Worm (Caenorhabditis elegans) whole organism, L3 larva: ENCODE data around the gene ruvb-1.

Source experiments
- R02D3.7 ChIP-seq: fragments of 150-350 bp; optimal IDR thresholded peaks from 2 replicates; lab custom pipeline; 2014; ENCODE audit warnings: missing biosample characterization, missing genetic modification characterization
- ZK546.5 ChIP-seq: sonication (generic microtip); optimal IDR thresholded peaks from 2 replicates; lab custom pipeline; 2017; ENCODE audit warnings: missing biosample characterization, missing genetic modification characterization
- ceh-16 ChIP-seq: sonication (generic microtip); optimal IDR thresholded peaks from 2 replicates; lab custom pipeline; 2017; ENCODE audit warnings: missing biosample characterization, missing genetic modification characterization
- ceh-28 ChIP-seq: fragments of 150-350 bp; optimal IDR thresholded peaks from 2 replicates; lab custom pipeline; 2014; ENCODE audit warnings: missing biosample characterization, missing genetic modification reagents, missing genetic modification characterization
- ceh-82 ChIP-seq: fragments of 150-350 bp; optimal IDR thresholded peaks from 2 replicates; lab custom pipeline; 2014; ENCODE audit warnings: missing biosample characterization, missing genetic modification characterization
- ceh-9 ChIP-seq: sonication (generic microtip); optimal IDR thresholded peaks from 2 replicates; lab custom pipeline; 2018; ENCODE audit warnings: missing biosample characterization, missing genetic modification characterization
- egl-5 ChIP-seq: fragments of 150-350 bp; optimal IDR thresholded peaks from 2 replicates; lab custom pipeline; 2017; ENCODE audit warnings: missing biosample characterization, missing genetic modification reagents, missing genetic modification characterization, inconsistent platforms
- elt-2 ChIP-seq: sonication (generic microtip); optimal IDR thresholded peaks from 2 replicates; lab custom pipeline; 2016; ENCODE audit warnings: missing genetic modification reagents, mild to moderate bottlenecking, missing genetic modification characterization, missing compliant biosample characterization
- elt-3 ChIP-seq, 3 experiments: fragments of 150-350 bp in 1 of 3; sonication (generic microtip) in 2 of 3; optimal IDR thresholded peaks; 2 replicates in 2 of 3; 4 replicates in 1 of 3; lab custom pipeline; 2014 to 2017; ENCODE audit warnings: missing biosample characterization in 3 of 3, missing genetic modification characterization in 3 of 3
- eor-1 ChIP-seq, 2 experiments: fragments of 150-350 bp; optimal IDR thresholded peaks; 2 replicates each; lab custom pipeline; 2014 to 2018; ENCODE audit warnings: missing biosample characterization in 2 of 2, missing genetic modification characterization in 2 of 2
- fos-1 ChIP-seq: fragments of 150-350 bp; optimal IDR thresholded peaks from 2 replicates; lab custom pipeline; 2014; ENCODE audit warnings: missing biosample characterization, missing genetic modification characterization
- hmg-11 ChIP-seq: sonication (generic microtip); optimal IDR thresholded peaks from 2 replicates; lab custom pipeline; 2016; ENCODE audit warnings: missing genetic modification characterization, missing compliant biosample characterization
- jun-1 ChIP-seq: fragments of 150-350 bp; optimal IDR thresholded peaks from 2 replicates; lab custom pipeline; 2014; ENCODE audit warnings: missing biosample characterization, missing genetic modification reagents, missing genetic modification characterization
- lin-15B ChIP-seq: fragments of 150-350 bp; optimal IDR thresholded peaks from 2 replicates; lab custom pipeline; 2014; ENCODE audit warnings: missing biosample characterization, missing genetic modification characterization
- lin-39 ChIP-seq: fragments of 150-350 bp; optimal IDR thresholded peaks from 2 replicates; lab custom pipeline; 2018; ENCODE audit warnings: missing biosample characterization, missing genetic modification reagents, missing genetic modification characterization
- lsy-12 ChIP-seq: sonication (generic microtip); optimal IDR thresholded peaks from 2 replicates; lab custom pipeline; 2016; ENCODE audit warnings: mild to moderate bottlenecking, missing genetic modification characterization, missing compliant biosample characterization
- mdl-1 ChIP-seq: fragments of 150-350 bp; optimal IDR thresholded peaks from 2 replicates; lab custom pipeline; 2014; ENCODE audit warnings: missing biosample characterization, missing genetic modification characterization
- mml-1 ChIP-seq: fragments of 150-350 bp; sonication (generic microtip); optimal IDR thresholded peaks from 3 replicates; lab custom pipeline; 2014; ENCODE audit warnings: missing biosample characterization, missing genetic modification characterization
- nfya-1 ChIP-seq: sonication (generic microtip); optimal IDR thresholded peaks from 2 replicates; lab custom pipeline; 2017; ENCODE audit warnings: missing genetic modification characterization, mild to moderate bottlenecking, missing compliant biosample characterization, antibody characterized with exemption, moderate library complexity; ENCODE audit not compliant: insufficient read depth
- nhr-23 ChIP-seq: fragments of 150-350 bp; optimal IDR thresholded peaks from 2 replicates; lab custom pipeline; 2014; ENCODE audit warnings: missing biosample characterization, missing genetic modification reagents, missing genetic modification characterization
- nhr-237 ChIP-seq: fragments of 150-350 bp; optimal IDR thresholded peaks from 2 replicates; lab custom pipeline; 2014; ENCODE audit warnings: missing biosample characterization, missing genetic modification characterization
- nhr-25 ChIP-seq: sonication (generic microtip); optimal IDR thresholded peaks from 2 replicates; lab custom pipeline; 2017; ENCODE audit warnings: missing biosample characterization, missing genetic modification characterization
- nhr-43 ChIP-seq: sonication (generic microtip); optimal IDR thresholded peaks from 2 replicates; lab custom pipeline; 2016; ENCODE audit warnings: mild to moderate bottlenecking, missing genetic modification characterization, missing compliant biosample characterization; ENCODE audit not compliant: poor library complexity, severe bottlenecking
- nhr-67 ChIP-seq: fragments of 150-350 bp; optimal IDR thresholded peaks from 2 replicates; lab custom pipeline; 2014; ENCODE audit warnings: missing biosample characterization, missing genetic modification characterization
- nhr-76 ChIP-seq: fragments of 150-350 bp; sonication (generic microtip); optimal IDR thresholded peaks from 5 replicates; lab custom pipeline; 2014; ENCODE audit warnings: missing biosample characterization, missing genetic modification characterization
- pha-4 ChIP-seq: fragments of 150-350 bp; optimal IDR thresholded peaks from 2 replicates; lab custom pipeline; 2014; ENCODE audit warnings: missing biosample characterization, missing genetic modification reagents, missing genetic modification characterization
- pqm-1 ChIP-seq: fragments of 150-350 bp; optimal IDR thresholded peaks from 2 replicates; lab custom pipeline; 2017; ENCODE audit warnings: missing biosample characterization, missing genetic modification characterization, inconsistent platforms
- sea-2 ChIP-seq: fragments of 150-350 bp; sonication (generic microtip); optimal IDR thresholded peaks from 4 replicates; lab custom pipeline; 2014; ENCODE audit warnings: missing biosample characterization, missing genetic modification reagents, missing genetic modification characterization
- snpc-4 ChIP-seq: fragments of 150-350 bp; optimal IDR thresholded peaks from 2 replicates; lab custom pipeline; 2014; ENCODE audit warnings: missing biosample characterization, missing genetic modification characterization
- tbx-2 ChIP-seq: sonication (generic microtip); optimal IDR thresholded peaks from 2 replicates; lab custom pipeline; 2016; ENCODE audit warnings: mild to moderate bottlenecking, missing genetic modification characterization, missing compliant biosample characterization
- unc-39 ChIP-seq: sonication (generic microtip); optimal IDR thresholded peaks from 4 replicates; lab custom pipeline; 2017; ENCODE audit warnings: missing biosample characterization, missing genetic modification characterization
- unc-62 ChIP-seq: fragments of 150-350 bp; sonication (generic microtip); optimal IDR thresholded peaks from 4 replicates; lab custom pipeline; 2014; ENCODE audit warnings: missing biosample characterization, missing genetic modification reagents, missing genetic modification characterization
- ztf-4 ChIP-seq: fragments of 150-350 bp; optimal IDR thresholded peaks from 2 replicates; lab custom pipeline; 2014; ENCODE audit warnings: missing biosample characterization, missing genetic modification characterization

ruvb-1 gene

ce11 chrV:9980731-9981483 lies at the start of gene ruvb-1, which contains the start of gene tofu-1:
Gene ruvb-1, minus strand, starts transcription at chrV:9980802.
Gene tofu-1, plus strand, starts transcription at chrV:9981147.
- TF ChIP-seq tbx-2 (peak; percentile 48), nhr-25 (tag; lab: Kevin White, UChicago) (peak; percentile 56), nhr-43 (tag; lab: Kevin White, UChicago) (peak; percentile 70), lsy-12 (peak; percentile 43), lin-39 (peak; percentile 31), elt-2 (peak; percentile 47), ceh-28 (peak; percentile 43), lin-15B (tag; lab: Kevin White, UChicago) (peak; percentile 47), nfya-1 (tag; lab: Kevin White, UChicago) (peak; percentile 59), hmg-11 (tag; lab: Kevin White, UChicago) (peak; percentile 53), R02D3.7 (tag; lab: Kevin White, UChicago) (peak; percentile 19), nhr-23 (tag; lab: Kevin White, UChicago) (peak; percentile 75)

ce11 chrV:10023062-10023536 lies 42.5 kb upstream of the ruvb-1 start:
- TF ChIP-seq ceh-16 (tag; lab: Kevin White, UChicago) (no peak), unc-62 (GFP tag; lab: Kevin White, UChicago) (no peak), nhr-25 (tag; lab: Kevin White, UChicago) (no peak), unc-39 (tag; lab: Kevin White, UChicago) (no peak)
- TF ChIP-seq, all 47 proteins: peak for 0

DNA sequence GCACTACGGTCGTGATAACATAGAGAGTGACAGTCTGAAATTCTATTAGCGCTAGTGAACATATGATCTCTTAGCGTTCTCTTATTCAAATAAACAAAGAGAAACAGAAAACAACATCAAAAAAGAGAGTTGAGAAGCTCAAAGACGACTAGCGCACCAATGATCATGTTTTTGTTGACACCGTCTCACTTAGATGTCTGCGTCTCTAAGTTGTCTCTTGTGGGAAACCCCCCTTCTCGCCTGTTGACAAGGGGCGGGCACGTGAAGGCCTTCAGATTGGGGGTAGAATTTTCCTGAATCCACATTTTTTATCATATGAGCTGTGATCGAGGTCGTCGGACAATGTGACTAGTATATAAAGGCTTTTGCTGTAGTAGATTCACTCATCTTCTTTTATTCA lies 39.3 kb upstream of the ruvb-1 start:
- TF ChIP-seq mdl-1 (tag; lab: Kevin White, UChicago) = peak; percentile 46
- TF ChIP-seq lin-39 = peak; percentile 36
- TF ChIP-seq nfya-1 (tag; lab: Kevin White, UChicago) = peak; percentile 26
- peak; percentile 94 for TF ChIP-seq pha-4
- no peak for TF ChIP-seq fos-1 (tag; lab: Kevin White, UChicago)

DNA sequence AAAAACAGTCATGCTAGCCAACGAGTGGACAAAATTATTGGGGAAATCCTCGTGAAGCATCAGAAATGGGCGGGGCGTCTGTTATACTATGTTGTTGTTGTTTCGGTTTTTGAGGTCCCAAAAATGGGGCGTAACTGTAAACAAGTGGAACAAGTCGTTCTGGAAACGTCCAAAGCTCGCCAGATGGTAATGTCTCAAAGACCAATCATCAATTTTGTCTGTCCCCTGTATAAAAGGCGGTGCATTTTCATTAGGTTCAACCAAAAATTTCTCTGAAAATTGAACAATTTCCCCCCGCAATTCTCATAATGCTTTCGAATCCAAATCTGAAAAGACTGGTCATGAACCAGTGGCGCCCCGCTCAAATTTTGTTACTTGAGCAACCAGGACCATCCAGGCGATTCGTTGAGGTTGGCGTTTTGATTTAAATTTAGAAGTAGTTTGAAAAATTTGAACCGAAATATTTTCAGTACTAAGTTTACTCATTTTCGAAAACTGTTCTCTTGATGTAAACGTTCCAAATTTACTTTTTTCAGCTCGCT lies 38.6 kb upstream of the ruvb-1 start:
- TF ChIP-seq nhr-67 (no peak), unc-62 (GFP tag; lab: Kevin White, UChicago) (no peak), lin-15B (tag; lab: Kevin White, UChicago) (no peak), ceh-82 (tag; lab: Kevin White, UChicago) (no peak)

ce11 chrV:10018291-10018690 lies 37.7 kb upstream of the ruvb-1 start:
- TF ChIP-seq eor-1 (tag; optimal IDR thresholded peaks at IDR 0.05; lab: Kevin White, UChicago) = no peak
- no peak for TF ChIP-seq fos-1 (tag; lab: Kevin White, UChicago)
- TF ChIP-seq snpc-4 (tag; lab: Kevin White, UChicago) = no peak
- no peak for TF ChIP-seq ztf-4 (tag; lab: Kevin White, UChicago)
- TF ChIP-seq ZK546.5 (tag; lab: Kevin White, UChicago) = no peak
- no peak for TF ChIP-seq pha-4
- TF ChIP-seq nhr-23 (tag; lab: Kevin White, UChicago) = no peak
- TF ChIP-seq sea-2 (GFP tag; lab: Kevin White, UChicago) = no peak
- no peak for TF ChIP-seq mml-1
- TF ChIP-seq nhr-76 (tag; lab: Kevin White, UChicago) = no peak
- no peak for TF ChIP-seq lin-15B (tag; lab: Kevin White, UChicago)
- no peak for TF ChIP-seq jun-1 (tag; lab: Kevin White, UChicago)
- no peak for TF ChIP-seq unc-39 (tag; lab: Kevin White, UChicago)
- no peak for TF ChIP-seq egl-5 (tag; lab: Kevin White, UChicago)
- TF ChIP-seq ceh-82 (tag; lab: Kevin White, UChicago) = no peak
- no peak for TF ChIP-seq lsy-12
- no peak for TF ChIP-seq nhr-67
- TF ChIP-seq R02D3.7 (tag; lab: Kevin White, UChicago) = no peak

DNA sequence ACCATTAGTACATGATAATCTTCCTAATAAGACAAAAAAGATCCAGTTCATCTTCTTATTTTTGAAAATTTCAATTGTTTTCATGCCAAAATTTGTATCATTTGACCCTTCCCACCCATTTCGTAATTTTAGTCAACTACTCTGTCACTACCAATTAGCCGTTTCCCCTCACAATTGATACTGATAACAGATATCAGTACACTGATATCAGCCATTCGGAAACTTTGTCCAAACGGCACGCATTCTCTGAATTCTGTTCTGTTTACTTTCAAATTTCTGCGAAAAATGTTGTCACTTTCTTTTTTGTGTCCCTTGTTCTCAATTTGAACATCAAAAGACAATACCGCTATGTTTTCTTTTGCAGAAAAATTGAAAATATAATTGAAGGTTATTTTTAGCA lies 32.0 kb upstream of the ruvb-1 start:
- TF ChIP-seq R02D3.7 (tag; lab: Kevin White, UChicago) (no peak), ceh-9 (no peak), pha-4 (peak; percentile 23), nhr-237 (tag; lab: Kevin White, UChicago) (no peak), egl-5 (tag; lab: Kevin White, UChicago) (no peak), elt-2 (peak; percentile 68), elt-3 (tag; optimal IDR thresholded peaks at IDR 0.05; lab: Kevin White, UChicago) (peak in 2 of 3 experiments; percentile 92 to 93), sea-2 (GFP tag; lab: Kevin White, UChicago) (no peak), pqm-1 (tag; lab: Kevin White, UChicago) (peak; percentile 62)
